Fruit fly (Drosophila melanogaster) whole organism: Measurements from ENCODE around the gene btn.

Experiments used
- CG8478 ChIP-seq: fragments of >200 bp; optimal IDR thresholded peaks from 2 replicates; lab custom pipeline; 2018; ENCODE audit warnings: inconsistent platforms
- pan ChIP-seq: fragments of >200 bp; optimal IDR thresholded peaks from 2 replicates; lab custom pipeline; 2017
- psq ChIP-seq: fragments of >200 bp; optimal IDR thresholded peaks from 2 replicates; lab custom pipeline; 2017

DNA sequence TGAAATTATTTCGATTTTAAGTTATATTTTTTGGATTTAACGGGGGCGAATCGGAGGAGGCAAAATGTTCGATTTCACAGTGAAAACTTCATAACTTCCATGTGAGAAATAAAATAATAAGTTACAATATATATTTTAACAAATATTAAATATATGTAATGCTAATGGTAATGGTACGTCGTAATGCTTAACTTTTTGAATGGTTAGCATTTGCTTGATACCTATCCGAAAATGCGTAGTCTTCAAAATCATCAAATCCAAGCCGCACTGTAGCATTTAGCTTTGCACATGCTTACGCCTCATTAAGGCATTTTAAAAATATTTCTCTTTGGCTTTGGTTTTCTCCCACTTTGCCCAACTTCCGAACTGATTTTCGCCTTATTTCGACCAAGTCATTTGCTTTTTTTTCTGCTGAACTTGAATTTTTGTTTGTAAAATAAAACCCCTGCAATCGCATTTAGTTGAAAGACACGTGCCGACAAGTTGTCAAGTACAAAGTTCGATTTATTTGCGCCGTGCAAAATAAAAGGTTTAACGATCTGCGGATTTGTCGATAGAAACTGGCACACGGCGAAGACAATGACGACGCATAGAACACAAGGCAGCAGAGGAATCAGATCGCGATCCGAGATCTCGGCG, 43.5 kb downstream of the btn start:
- TF ChIP-seq CG8478 = no peak
- no peak for TF ChIP-seq psq (lab: Kevin White, UChicago)
- TF ChIP-seq pan (lab: Kevin White, UChicago) = no peak
